Fruit fly (Drosophila melanogaster): ENCODE measurements around the gene kmr.

The kmr gene

dm6 chr3R:13726795-13727194 lies 11.8 kb downstream of the kmr start:
- TF ChIP-seq CG32006 (GFP tag; optimal IDR thresholded peaks at IDR 0.05) (peak; percentile 50), spab (GFP tag; optimal IDR thresholded peaks at IDR 0.05) (no peak), pdm3 (GFP tag; optimal IDR thresholded peaks at IDR 0.05) (peak; percentile 18), Hr4 (GFP tag; optimal IDR thresholded peaks at IDR 0.05) (peak; percentile 35), OdsH (GFP tag; optimal IDR thresholded peaks at IDR 0.05) (peak; percentile 26), CG34406 (GFP tag; optimal IDR thresholded peaks at IDR 0.05) (peak; percentile 1), Sox102F (GFP tag; optimal IDR thresholded peaks at IDR 0.05) (peak; percentile 3), esn (GFP tag; optimal IDR thresholded peaks at IDR 0.05) (peak; percentile 22), svp (GFP tag) (peak; percentile 62), Met (GFP tag; optimal IDR thresholded peaks at IDR 0.05) (no peak), Lpt (GFP tag; optimal IDR thresholded peaks at IDR 0.05) (no peak), Ets96B (tag; optimal IDR thresholded peaks at IDR 0.05) (no peak), CG15336 (GFP tag; IDR thresholded peaks at IDR 0.05) (peak; percentile 16; the same call in 1 of the 2 replicates), CG8119 (GFP tag; IDR thresholded peaks at IDR 0.05) (0 out of 3 replicates have a peak, but pooled peaks have one; percentile 35), Eip78C (GFP tag) (peak; percentile 62)

DNA sequence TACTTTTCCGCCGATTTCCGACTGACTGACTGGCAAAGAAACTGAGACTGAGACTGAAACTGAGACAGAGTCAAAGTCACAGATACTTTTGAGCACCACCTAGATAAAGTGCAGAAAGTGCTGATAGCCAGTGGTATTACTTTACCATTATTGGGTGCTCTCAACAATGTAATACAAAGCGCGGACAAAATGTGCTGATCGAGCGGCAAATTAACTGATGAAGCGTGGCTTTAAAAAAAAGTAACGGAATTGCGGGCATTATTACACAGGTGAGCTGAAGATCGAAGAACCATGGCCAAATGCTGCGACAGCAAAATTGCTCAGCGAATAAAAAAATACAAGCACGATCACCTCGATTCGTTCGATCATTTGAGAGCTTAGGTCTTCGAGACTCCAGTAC lies 13.9 kb downstream of the kmr start:
- TF ChIP-seq CG4318 (GFP tag; optimal IDR thresholded peaks at IDR 0.05) (no peak), Met (GFP tag; optimal IDR thresholded peaks at IDR 0.05) (no peak), CG6792 (GFP tag; optimal IDR thresholded peaks at IDR 0.05) (no peak), CG32006 (GFP tag; optimal IDR thresholded peaks at IDR 0.05) (no peak)

dm6 chr3R:13730005-13730404 lies 15.0 kb downstream of the kmr start:
- TF ChIP-seq CG6163 (GFP tag; IDR thresholded peaks at IDR 0.05) (0 out of 3 replicates have a peak, but pooled peaks have one; percentile 22), eg (GFP tag; IDR thresholded peaks at IDR 0.05) (peak; percentile 29; the same call in 1 of the 3 replicates), ss (GFP tag; optimal IDR thresholded peaks at IDR 0.05) (peak in 1 of 2 experiments; percentile 3), Hr39 (GFP tag; optimal IDR thresholded peaks at IDR 0.05) (no peak)

dm6 chr3R:13735304-13735898 lies 20.4 kb downstream of the kmr start:
- no peak for TF ChIP-seq esn (GFP tag; optimal IDR thresholded peaks at IDR 0.05)
- no peak for TF ChIP-seq CG15336 (GFP tag; IDR thresholded peaks at IDR 0.05)
- peak; percentile 35 for TF ChIP-seq svp (GFP tag)
- TF ChIP-seq net (GFP tag; optimal IDR thresholded peaks at IDR 0.05): no peak
- TF ChIP-seq dac (GFP tag; optimal IDR thresholded peaks at IDR 0.05): no peak

dm6 chr3R:13746066-13746673 lies 31.2 kb downstream of the kmr start:
- TF ChIP-seq CG6854 (GFP tag; optimal IDR thresholded peaks at IDR 0.05): no peak
- TF ChIP-seq CG11902 (GFP tag; optimal IDR thresholded peaks at IDR 0.05): no peak
- no peak for TF ChIP-seq Sox102F (GFP tag; optimal IDR thresholded peaks at IDR 0.05)
- no peak for TF ChIP-seq CG11294 (GFP tag; IDR thresholded peaks at IDR 0.05)
- TF ChIP-seq Met (GFP tag; optimal IDR thresholded peaks at IDR 0.05): no peak
- TF ChIP-seq CG3032 (tag; optimal IDR thresholded peaks at IDR 0.05): no peak
- TF ChIP-seq Hr39 (GFP tag; optimal IDR thresholded peaks at IDR 0.05): no peak
- TF ChIP-seq Lpt (GFP tag; optimal IDR thresholded peaks at IDR 0.05): no peak

DNA sequence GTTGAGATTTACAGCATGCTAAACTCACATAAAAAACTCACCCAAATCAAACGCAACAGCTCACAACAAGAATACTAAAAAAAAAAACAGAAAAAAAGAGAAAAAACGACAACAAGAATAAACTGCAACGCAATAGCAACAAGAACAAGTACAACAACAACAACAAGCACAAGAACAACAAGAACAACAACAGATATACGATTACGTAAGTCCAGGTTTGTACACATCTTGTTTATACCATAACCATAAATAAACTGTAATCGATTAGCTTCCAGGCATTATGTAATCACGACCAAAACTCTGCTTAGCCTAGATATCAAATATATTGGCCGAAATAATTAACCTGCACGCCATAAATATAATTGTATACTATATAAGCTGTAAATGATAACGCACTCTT lies 46.6 kb downstream of the kmr start:
- 0 out of 3 replicates have a peak, but pooled peaks have one; percentile 14 for TF ChIP-seq eg (GFP tag; IDR thresholded peaks at IDR 0.05)
- no peak for TF ChIP-seq achi (GFP tag; optimal IDR thresholded peaks at IDR 0.05)

dm6 chr3R:13765001-13765400 lies 50.0 kb downstream of the kmr start:
- TF ChIP-seq OdsH (GFP tag; optimal IDR thresholded peaks at IDR 0.05): no peak
- TF ChIP-seq topi (GFP tag; optimal IDR thresholded peaks at IDR 0.05): no peak
- no peak for TF ChIP-seq CG3032 (tag; optimal IDR thresholded peaks at IDR 0.05)
- TF ChIP-seq CG15336 (GFP tag; IDR thresholded peaks at IDR 0.05): 0 out of 2 replicates have a peak, but pooled peaks have one; percentile 15
- no peak for TF ChIP-seq CG6854 (GFP tag; optimal IDR thresholded peaks at IDR 0.05)
- TF ChIP-seq dac (GFP tag; optimal IDR thresholded peaks at IDR 0.05): no peak
- TF ChIP-seq svp (GFP tag): no peak
- no peak for TF ChIP-seq CG6276 (GFP tag; optimal IDR thresholded peaks at IDR 0.05)
- TF ChIP-seq achi (GFP tag; optimal IDR thresholded peaks at IDR 0.05): peak; percentile 4
- peak; percentile 17 for TF ChIP-seq CG34406 (GFP tag; optimal IDR thresholded peaks at IDR 0.05)
- no peak for TF ChIP-seq CG10631 (GFP tag; optimal IDR thresholded peaks at IDR 0.05)
- peak; percentile 82 for TF ChIP-seq Eip78C (GFP tag)
- no peak for TF ChIP-seq CG11294 (GFP tag; IDR thresholded peaks at IDR 0.05)
- TF ChIP-seq CG32006 (GFP tag; optimal IDR thresholded peaks at IDR 0.05): no peak
